Fruit fly (Drosophila melanogaster): ENCODE data around the gene CG5567.
"Not testable (repeated sequence)": the region's sequence is repeated elsewhere in the genome, so short reads cannot be mapped to it uniquely, and the experiment has no call there.

Gene CG5567

dm6 chr3L:17842892-17843703 is at the start of gene CG5567:
Gene CG5567, minus strand, starts transcription at chr3L:17843544.
- TF ChIP-seq CG8478 (optimal IDR thresholded peaks at IDR 0.05) = no peak
- no peak for TF ChIP-seq CTCF (optimal IDR thresholded peaks at IDR 0.05)

DNA sequence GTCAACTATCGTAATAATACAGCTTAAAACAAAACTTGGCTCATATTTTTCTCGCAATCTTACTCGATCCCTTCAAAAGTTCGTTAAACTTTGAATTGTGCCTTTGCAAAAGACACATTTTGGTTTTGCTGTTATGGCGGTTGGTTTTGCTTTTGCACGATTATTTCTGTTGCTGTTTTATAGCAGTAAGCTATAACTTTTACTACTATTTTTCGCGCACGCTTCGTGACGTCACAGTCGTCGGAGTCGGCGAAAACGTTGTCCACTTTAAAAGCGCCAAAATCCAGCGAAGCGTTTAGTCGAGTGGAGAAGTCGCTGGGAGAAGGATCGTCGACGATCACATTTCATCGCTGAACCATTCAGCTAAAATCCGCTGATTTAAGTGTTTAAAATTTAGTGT is 44.0 kb upstream of the CG5567 start, which contains the start of gene CG7402:
TSS of gene CG7402 (plus strand) at position 313 of the 400 bp plus-strand sequence.
- TF ChIP-seq CG8478 (optimal IDR thresholded peaks at IDR 0.05) = no peak
- TF ChIP-seq CTCF (optimal IDR thresholded peaks at IDR 0.05) = no peak

dm6 chr3L:17886545-17886944 is 43.2 kb upstream of the CG5567 start, which contains the start of gene CG16775:
Gene CG16775, minus strand, starts transcription at chr3L:17886645.
- TF ChIP-seq CTCF (optimal IDR thresholded peaks at IDR 0.05) = no peak
- no peak for TF ChIP-seq CG8478 (optimal IDR thresholded peaks at IDR 0.05)

DNA sequence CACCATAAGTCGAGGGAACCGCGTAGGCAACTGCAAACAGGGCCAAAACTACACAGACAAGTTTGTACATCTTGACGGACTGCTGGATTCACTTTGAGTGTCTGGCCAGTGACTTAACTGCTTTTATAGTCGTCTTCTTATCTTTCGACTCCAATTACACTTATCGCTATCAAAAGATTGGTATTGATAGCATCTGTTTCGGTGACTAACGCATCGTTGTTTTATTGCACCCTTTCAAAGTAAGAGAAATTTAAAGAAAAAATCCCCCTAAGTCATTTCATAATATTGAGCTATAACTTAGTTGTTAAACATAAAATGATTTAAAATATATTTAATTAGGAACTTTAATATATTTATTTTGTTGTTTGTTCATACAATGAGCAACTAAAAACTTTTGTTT is 40.9 kb upstream of the CG5567 start, which contains the start of gene CG5506:
TSS of gene CG5506 (minus strand) at position 101 of the 400 bp plus-strand sequence.
- TF ChIP-seq CTCF (optimal IDR thresholded peaks at IDR 0.05) = no peak
- no peak for TF ChIP-seq CG8478 (optimal IDR thresholded peaks at IDR 0.05)

DNA sequence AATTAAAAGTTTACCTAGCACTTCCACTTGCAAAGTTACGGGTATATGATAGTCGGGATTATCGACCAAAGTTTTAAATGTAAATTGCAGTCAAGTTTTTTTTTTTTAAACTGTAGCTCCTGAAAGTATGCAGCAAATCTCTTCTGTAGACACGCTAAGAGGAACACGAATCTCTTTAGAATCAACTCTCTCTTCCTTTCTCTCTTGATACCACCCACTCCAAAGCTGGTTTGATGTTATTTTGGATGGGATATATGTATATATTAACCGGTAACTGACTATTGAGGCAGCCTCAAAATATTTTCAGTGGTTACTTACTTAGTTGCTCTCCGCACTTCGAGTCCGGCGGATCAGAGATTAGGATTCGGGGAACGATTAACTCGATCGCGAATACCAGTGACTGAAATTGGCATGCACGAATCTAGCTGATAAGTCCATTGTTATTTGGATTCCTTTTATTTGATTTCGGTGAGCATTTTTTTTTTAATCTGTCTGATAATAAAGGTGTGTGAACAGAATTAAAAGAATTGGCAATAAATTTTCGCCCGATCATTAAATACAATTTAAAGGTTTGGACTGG is 35.5 kb upstream of the CG5567 start, which contains the start of gene CG7408:
TSS of gene CG7408 (plus strand) at position 316 of the 580 bp plus-strand sequence.
- TF ChIP-seq CTCF (optimal IDR thresholded peaks at IDR 0.05) = no peak
- no peak for TF ChIP-seq CG8478 (optimal IDR thresholded peaks at IDR 0.05)

dm6 chr3L:17858174-17858573 is 14.8 kb upstream of the CG5567 start, which contains the start of gene CG34002:
Gene CG34002, plus strand, starts transcription at chr3L:17858474.
- not testable (repeated sequence) for TF ChIP-seq CTCF, CG8478 (optimal IDR thresholded peaks at IDR 0.05)

- TF ChIP-seq CG8478 (optimal IDR thresholded peaks at IDR 0.05) (no peak), CTCF (optimal IDR thresholded peaks at IDR 0.05) (no peak)
Measured at dm6 chr3L:17856655-17857479, 13.5 kb upstream of the CG5567 start, which contains the start of gene CG5535. Gene CG5535, minus strand, starts transcription at chr3L:17856794.

- TF ChIP-seq CG8478 (optimal IDR thresholded peaks at IDR 0.05) (no peak), CTCF (optimal IDR thresholded peaks at IDR 0.05) (no peak)
Measured at dm6 chr3L:17849517-17849916, 6.2 kb upstream of the CG5567 start, which contains the start of gene TrpRS-m. Gene TrpRS-m, plus strand, starts transcription at chr3L:17849727.

DNA sequence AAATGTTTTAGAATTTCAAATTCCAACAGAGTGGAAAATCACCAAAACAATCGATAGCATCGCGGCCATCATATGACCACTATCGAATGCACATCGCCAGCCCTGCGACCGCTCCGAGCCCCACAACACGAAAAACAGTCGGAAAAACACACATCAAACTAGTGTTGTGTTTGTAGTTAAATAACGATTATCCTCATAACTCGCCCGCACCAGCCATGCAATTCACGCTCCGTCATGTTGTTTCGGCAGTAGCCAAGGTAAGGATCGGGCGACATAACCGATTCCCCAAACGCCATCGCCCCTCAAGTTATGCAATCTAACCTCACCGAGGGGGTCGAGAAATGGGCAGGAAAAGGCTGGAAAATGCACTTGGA is 3.6 kb upstream of the CG5567 start:
- TF ChIP-seq CG8478 (optimal IDR thresholded peaks at IDR 0.05) = no peak
- TF ChIP-seq CTCF (optimal IDR thresholded peaks at IDR 0.05) = no peak

DNA sequence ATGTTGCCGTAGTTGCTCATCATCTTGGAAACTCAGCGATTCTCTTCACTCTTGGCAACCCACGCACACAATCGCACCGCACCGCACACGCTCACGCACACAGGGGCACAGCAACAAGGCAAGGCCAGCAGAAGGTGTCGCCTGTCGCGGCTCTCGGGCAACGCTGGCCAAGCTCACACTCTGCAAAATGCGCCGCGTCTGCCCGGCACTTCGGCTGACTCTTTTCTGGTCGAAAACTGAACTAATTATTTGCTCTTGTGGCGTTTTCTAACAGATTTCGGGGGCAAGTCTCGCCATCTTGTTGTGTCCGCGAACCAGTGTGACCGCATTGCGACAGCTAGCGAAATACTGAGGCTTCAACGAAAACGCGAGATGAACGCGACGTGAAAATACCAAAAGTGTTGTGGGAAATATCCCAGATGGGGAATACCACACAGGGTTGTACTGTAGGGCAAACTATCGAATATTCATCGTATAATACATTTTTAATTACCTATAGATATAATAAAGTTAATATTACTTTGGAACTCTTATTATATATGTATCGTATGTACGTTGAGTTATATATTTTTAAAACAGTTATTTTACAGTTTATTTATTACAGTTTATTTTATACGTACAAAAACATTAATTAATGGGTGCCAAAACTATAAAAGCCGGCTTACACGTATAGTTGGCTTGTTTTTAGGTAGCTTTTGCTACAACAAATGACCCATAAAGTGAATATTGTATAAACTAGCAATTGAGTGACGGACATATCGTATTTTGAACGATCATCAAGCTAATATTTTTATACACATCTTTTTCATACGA is 3.0 kb upstream of the CG5567 start, which contains the start of the genes MED19 and CG7430:
TSS of gene MED19 (minus strand) at position 333 of the 813 bp plus-strand sequence.
TSS of gene CG7430 (plus strand) at position 748 of the 813 bp plus-strand sequence.
- peak; percentile 19 to 28 for TF ChIP-seq CTCF (optimal IDR thresholded peaks at IDR 0.05)
- no peak for TF ChIP-seq CG8478 (optimal IDR thresholded peaks at IDR 0.05)

dm6 chr3L:17841085-17841606 is 2.2 kb downstream of the CG5567 start, which contains the start of gene CG5577:
Gene CG5577, minus strand, starts transcription at chr3L:17841427.
- no peak for TF ChIP-seq CTCF (optimal IDR thresholded peaks at IDR 0.05)
- no peak for TF ChIP-seq CG8478 (optimal IDR thresholded peaks at IDR 0.05)

dm6 chr3L:17835074-17835473 is 8.3 kb downstream of the CG5567 start, which contains the start of gene CG32189:
Gene CG32189, minus strand, starts transcription at chr3L:17835174.
- TF ChIP-seq CTCF (optimal IDR thresholded peaks at IDR 0.05) (no peak), CG8478 (optimal IDR thresholded peaks at IDR 0.05) (no peak)

DNA sequence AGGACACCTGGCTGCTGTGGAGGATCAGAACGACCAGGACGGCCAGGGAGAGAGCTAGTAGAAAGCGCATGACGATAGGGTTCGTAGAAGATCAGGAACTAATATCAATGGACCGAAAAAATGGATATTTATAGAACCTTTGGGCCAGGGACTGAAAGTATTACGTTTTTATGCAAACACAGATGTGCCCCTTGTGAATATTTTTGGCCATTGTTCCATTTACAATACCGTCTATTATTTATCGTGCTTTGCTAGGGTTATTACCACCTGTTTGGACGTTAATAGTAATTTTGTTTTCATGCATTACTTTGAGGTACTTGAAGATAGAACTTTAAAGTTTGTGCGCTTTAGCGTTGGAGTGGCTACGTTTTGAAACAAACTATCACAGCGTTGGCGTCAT is 9.8 kb downstream of the CG5567 start, which contains the start of gene CG32188:
TSS of gene CG32188 (minus strand) at position 101 of the 400 bp plus-strand sequence.
- TF ChIP-seq CG8478 (optimal IDR thresholded peaks at IDR 0.05) (no peak), CTCF (optimal IDR thresholded peaks at IDR 0.05) (no peak)
